Fruit fly (Drosophila melanogaster): ENCODE data around the gene Bdbt.

Bdbt gene

DNA sequence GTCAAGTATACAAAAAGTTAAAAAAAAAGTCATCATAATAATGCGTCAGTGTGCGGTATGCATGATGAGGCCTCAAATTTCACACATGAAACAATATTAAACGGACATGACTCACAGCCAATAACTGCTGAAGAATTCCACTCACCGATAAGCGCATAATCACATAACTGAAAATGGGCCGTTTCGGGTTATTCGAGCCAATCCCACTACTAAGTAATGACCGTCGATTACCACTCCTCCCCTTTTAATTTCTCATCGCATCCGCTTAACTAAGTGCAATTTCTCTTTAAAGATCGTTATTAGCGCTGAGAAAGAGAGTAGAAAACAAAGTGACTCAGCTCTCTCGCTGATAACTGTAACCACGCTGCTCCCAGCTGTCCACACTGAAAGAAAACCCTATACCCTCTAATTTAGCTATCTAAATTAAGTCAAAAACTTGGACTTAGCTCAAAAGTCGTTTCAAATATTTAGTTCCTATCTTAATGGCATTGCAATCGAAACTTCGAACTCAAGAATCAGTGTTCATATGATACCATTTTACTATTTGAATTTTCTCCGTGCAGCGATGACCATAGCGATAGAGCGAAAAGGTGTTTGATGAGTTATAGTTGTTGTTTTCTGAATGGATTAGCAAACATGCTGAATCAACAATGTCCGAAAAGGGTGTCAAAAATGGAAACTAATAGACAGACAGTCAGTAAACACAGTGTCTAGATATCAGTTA is 5.8 kb downstream of the Bdbt start (continued):
- TF ChIP-seq CG11504 (tag; optimal IDR thresholded peaks at IDR 0.05) (peak; percentile 92), tin (GFP tag; optimal IDR thresholded peaks at IDR 0.05) (peak; percentile 81), Side (GFP tag; optimal IDR thresholded peaks at IDR 0.05) (peak; percentile 87), Fer1 (GFP tag; optimal IDR thresholded peaks at IDR 0.05) (peak; percentile 91), CG14050 (GFP tag; IDR thresholded peaks at IDR 0.05) (peak; percentile 74), disco-r (GFP tag; optimal IDR thresholded peaks at IDR 0.05) (peak; percentile 76), tll (GFP tag; optimal IDR thresholded peaks at IDR 0.05) (no peak), her (GFP tag; optimal IDR thresholded peaks at IDR 0.05) (peak; percentile 90), CG3847 (GFP tag; IDR thresholded peaks at IDR 0.05) (peak; percentile 78), ato (GFP tag; IDR thresholded peaks at IDR 0.05; ENCODE audit: partially characterized antibody) (no peak), CG5953 (GFP tag; IDR thresholded peaks at IDR 0.05) (peak; percentile 87), CG7372 (GFP tag; IDR thresholded peaks at IDR 0.05) (peak; percentile 69; the same call in 1 of the 2 replicates), Asciz (GFP tag; optimal IDR thresholded peaks at IDR 0.05) (peak; percentile 81), CG31441 (GFP tag; IDR thresholded peaks at IDR 0.05) (peak; percentile 87), bsh (GFP tag; optimal IDR thresholded peaks at IDR 0.05) (peak; percentile 24 to 91), pan (optimal IDR thresholded peaks at IDR 0.05) (no peak), pan (GFP tag; optimal IDR thresholded peaks at IDR 0.05 in 1 of 2, IDR thresholded peaks at IDR 0.05 in 1 of 2) (peak in 1 of 2 experiments; percentile 91), CG10267 (tag; optimal IDR thresholded peaks at IDR 0.05) (peak; percentile 57), Abd-B (GFP tag; optimal IDR thresholded peaks at IDR 0.05) (peak; percentile 73), CG4328 (GFP tag; optimal IDR thresholded peaks at IDR 0.05) (no peak), Eip74EF (GFP tag; optimal IDR thresholded peaks at IDR 0.05) (peak in 1 of 2 experiments; percentile 92), Bdp1 (GFP tag; optimal IDR thresholded peaks at IDR 0.05) (peak; percentile 78), CG11247 (GFP tag; IDR thresholded peaks at IDR 0.05) (peak; percentile 81), ap (GFP tag; IDR thresholded peaks at IDR 0.05) (peak; percentile 78), CG13424 (tag; optimal IDR thresholded peaks at IDR 0.05) (peak; percentile 87), sr (GFP tag; IDR thresholded peaks at IDR 0.05) (peak; percentile 76; the same call in 2 of the 3 replicates), Scr (GFP tag; IDR thresholded peaks at IDR 0.05; ENCODE audit: partially characterized antibody) (no peak), CG2712 (tag; optimal IDR thresholded peaks at IDR 0.05) (peak; percentile 93), Ets65A (GFP tag) (peak; percentile 98), dmrt99B (tag; optimal IDR thresholded peaks at IDR 0.05) (peak; percentile 90), Camta (GFP tag; optimal IDR thresholded peaks at IDR 0.05) (peak; percentile 83), cas (GFP tag; IDR thresholded peaks at IDR 0.05) (peak; percentile 77), CG13775 (GFP tag; optimal IDR thresholded peaks at IDR 0.05) (peak; percentile 72), luna (GFP tag; optimal IDR thresholded peaks at IDR 0.05) (peak; percentile 80), CG4360 (GFP tag; IDR thresholded peaks at IDR 0.05) (peak; percentile 51), Hsf (GFP tag; optimal IDR thresholded peaks at IDR 0.05) (peak; percentile 91), lab (GFP tag; optimal IDR thresholded peaks at IDR 0.05) (no peak), dysf (GFP tag; IDR thresholded peaks at IDR 0.05) (peak; percentile 89), CG7786 (GFP tag; optimal IDR thresholded peaks at IDR 0.05) (peak; percentile 91), CG11085 (GFP tag; IDR thresholded peaks at IDR 0.05) (peak; percentile 57; the same call in 1 of the 2 replicates), NC2β (GFP tag; optimal IDR thresholded peaks at IDR 0.05) (peak; percentile 89), Tbp (GFP tag; optimal IDR thresholded peaks at IDR 0.05) (no peak), mld (GFP tag; IDR thresholded peaks at IDR 0.05; ENCODE audit: partially characterized antibody) (no peak), scrt (GFP tag; optimal IDR thresholded peaks at IDR 0.05) (peak; percentile 84), seq (GFP tag; IDR thresholded peaks at IDR 0.05) (peak; percentile 80), BtbVII (GFP tag; optimal IDR thresholded peaks at IDR 0.05) (peak; percentile 86), tio (GFP tag; optimal IDR thresholded peaks at IDR 0.05) (peak; percentile 84), CG34376 (GFP tag; optimal IDR thresholded peaks at IDR 0.05) (no peak), CG2199 (GFP tag; IDR thresholded peaks at IDR 0.05) (peak; percentile 70; the same call in 1 of the 3 replicates)
